Fruit fly (Drosophila melanogaster): ENCODE results near the gene Gbeta5.

Gene Gbeta5

dm6 chrX:8152077-8152476 lies at the start of gene Gbeta5:
Gene Gbeta5, minus strand, starts transcription at chrX:8152275.
- TF ChIP-seq sima (GFP tag; optimal IDR thresholded peaks at IDR 0.05) (no peak), fd102C (GFP tag; optimal IDR thresholded peaks at IDR 0.05) (no peak), jigr1 (GFP tag; IDR thresholded peaks at IDR 0.05) (no peak), Hr3 (GFP tag; optimal IDR thresholded peaks at IDR 0.05) (no peak), CG12942 (GFP tag; optimal IDR thresholded peaks at IDR 0.05) (no peak), CG8089 (GFP tag; optimal IDR thresholded peaks at IDR 0.05) (no peak), CG9609 (GFP tag; optimal IDR thresholded peaks at IDR 0.05) (no peak), CG16863 (GFP tag; optimal IDR thresholded peaks at IDR 0.05) (no peak), CG32767 (GFP tag; IDR thresholded peaks at IDR 0.05) (peak; percentile 70; the same call in 1 of the 2 replicates), CG3726 (GFP tag; IDR thresholded peaks at IDR 0.05) (no peak), hkb (optimal IDR thresholded peaks at IDR 0.05) (no peak), hkb (GFP tag; IDR thresholded peaks at IDR 0.05) (no peak), phol (tag; optimal IDR thresholded peaks at IDR 0.05) (no peak), CG10462 (GFP tag; optimal IDR thresholded peaks at IDR 0.05) (peak; percentile 17), Dbx (GFP tag; IDR thresholded peaks at IDR 0.05) (no peak), Ets97D (GFP tag; optimal IDR thresholded peaks at IDR 0.05) (no peak), croc (GFP tag; conservative IDR thresholded peaks at IDR 0.05) (no peak), NK7.1 (GFP tag; optimal IDR thresholded peaks at IDR 0.05) (no peak), HLH3B (GFP tag; IDR thresholded peaks at IDR 0.05) (no peak), usp (GFP tag; optimal IDR thresholded peaks at IDR 0.05) (no peak), Jarid2 (GFP tag; optimal IDR thresholded peaks at IDR 0.05) (no peak), mirr (GFP tag; optimal IDR thresholded peaks at IDR 0.05) (no peak), CG42726 (GFP tag; IDR thresholded peaks at IDR 0.05; ENCODE audit: partially characterized antibody) (no peak), onecut (GFP tag; IDR thresholded peaks at IDR 0.05) (peak; percentile 53), CG2712 (tag; optimal IDR thresholded peaks at IDR 0.05) (no peak), gt (GFP tag; IDR thresholded peaks at IDR 0.05) (no peak), Asciz (GFP tag; optimal IDR thresholded peaks at IDR 0.05) (no peak), da (GFP tag; optimal IDR thresholded peaks at IDR 0.05) (no peak), CG18476 (GFP tag; optimal IDR thresholded peaks at IDR 0.05) (no peak), MBD-R2 (GFP tag; IDR thresholded peaks at IDR 0.05) (0 out of 2 replicates have a peak, but pooled peaks have one; percentile 8), kah (GFP tag; optimal IDR thresholded peaks at IDR 0.05) (no peak), CG17328 (GFP tag; IDR thresholded peaks at IDR 0.05) (no peak), MESR4 (GFP tag; optimal IDR thresholded peaks at IDR 0.05) (peak; percentile 66), eyg (GFP tag; optimal IDR thresholded peaks at IDR 0.05) (no peak), mam (GFP tag; optimal IDR thresholded peaks at IDR 0.05) (no peak), Bdp1 (GFP tag; optimal IDR thresholded peaks at IDR 0.05) (no peak), CG8765 (GFP tag; IDR thresholded peaks at IDR 0.05) (no peak), CG17385 (GFP tag; optimal IDR thresholded peaks at IDR 0.05) (no peak), Dref (GFP tag; IDR thresholded peaks at IDR 0.05) (peak; percentile 49), stc (GFP tag; IDR thresholded peaks at IDR 0.05) (no peak), CG10267 (tag; optimal IDR thresholded peaks at IDR 0.05) (no peak), CG3407 (GFP tag; optimal IDR thresholded peaks at IDR 0.05) (no peak), Hsf (GFP tag; optimal IDR thresholded peaks at IDR 0.05) (no peak), Hand (GFP tag; optimal IDR thresholded peaks at IDR 0.05) (no peak), insv (GFP tag; optimal IDR thresholded peaks at IDR 0.05) (peak in 1 of 2 experiments; percentile 83), dati (GFP tag; IDR thresholded peaks at IDR 0.05) (no peak), vvl (GFP tag; IDR thresholded peaks at IDR 0.05) (no peak), cg (GFP tag; optimal IDR thresholded peaks at IDR 0.05) (no peak), fd96Cb (tag; optimal IDR thresholded peaks at IDR 0.05) (no peak), sens (GFP tag) (peak; percentile 15), Myb (GFP tag; optimal IDR thresholded peaks at IDR 0.05) (no peak), Pdp1 (GFP tag; optimal IDR thresholded peaks at IDR 0.05) (no peak), grau (tag; optimal IDR thresholded peaks at IDR 0.05) (no peak), crol (GFP tag; IDR thresholded peaks at IDR 0.05) (no peak)

Measured in whole organism, embryonic.